Worm (Caenorhabditis elegans) whole organism, L4 larva: ENCODE results near the gene str-2.

Experiments used
- Y48G9A.11 ChIP-seq: fragments of 200-800 bp; sonication (Bioruptor generic); IDR thresholded peaks from 2 replicates; pipeline ENCODE4 v1.3.6; 2022; ENCODE audit warnings: missing genetic modification reagents, missing genetic modification characterization, missing compliant biosample characterization
- attf-4 ChIP-seq: sonication (generic microtip); optimal IDR thresholded peaks from 3 replicates; lab custom pipeline; 2017; ENCODE audit warnings: missing biosample characterization, missing genetic modification characterization
- daf-8 ChIP-seq: fragments of 200-800 bp; sonication (Bioruptor generic); IDR thresholded peaks from 2 replicates; pipeline ENCODE4 v1.3.6; 2022; ENCODE audit warnings: missing genetic modification characterization, missing compliant biosample characterization
- dpl-1 ChIP-seq: fragments of 150-350 bp; optimal IDR thresholded peaks from 2 replicates; lab custom pipeline; 2014; ENCODE audit warnings: missing biosample characterization, missing genetic modification reagents, missing genetic modification characterization
- jun-1 ChIP-seq: fragments of 150-350 bp; optimal IDR thresholded peaks from 2 replicates; lab custom pipeline; 2014; ENCODE audit warnings: missing biosample characterization, missing genetic modification reagents, missing genetic modification characterization
- nhr-237 ChIP-seq: sonication (generic microtip); optimal IDR thresholded peaks from 2 replicates; lab custom pipeline; 2017; ENCODE audit warnings: missing biosample characterization, missing genetic modification characterization
- pha-4 ChIP-seq, 2 experiments: fragments of 150-350 bp in 1 of 2; fragments of 200-800 bp in 1 of 2; sonication (Bioruptor generic) in 1 of 2; IDR thresholded peaks in 1 of 2; optimal IDR thresholded peaks in 1 of 2; 2 replicates each; pipeline versions ENCODE4 v1.3.6 to Lab custom; 2014 to 2022; ENCODE audit warnings: missing genetic modification characterization in 2 of 2, missing genetic modification reagents in 2 of 2, missing biosample characterization in 1 of 2, missing compliant biosample characterization in 1 of 2
- snpc-4 ChIP-seq: fragments of 150-350 bp; optimal IDR thresholded peaks from 2 replicates; lab custom pipeline; 2014; ENCODE audit warnings: missing biosample characterization, missing genetic modification characterization
- tag-97 ChIP-seq: fragments of 200-800 bp; sonication (Bioruptor generic); IDR thresholded peaks from 2 replicates; pipeline ENCODE4 v1.3.6; 2022; ENCODE audit warnings: missing genetic modification characterization, missing compliant biosample characterization
- unc-39 ChIP-seq: sonication (generic microtip); optimal IDR thresholded peaks from 2 replicates; lab custom pipeline; 2017; ENCODE audit warnings: missing biosample characterization, missing genetic modification characterization
- zfp-3 ChIP-seq: fragments of 200-800 bp; sonication (Bioruptor generic); conservative IDR thresholded peaks from 2 replicates; pipeline ENCODE4 v1.3.6; 2022; ENCODE audit warnings: missing genetic modification reagents, missing genetic modification characterization, missing compliant biosample characterization

ce11 chrV:9859863-9860262 is 35.8 kb upstream of the str-2 start, which contains the start of gene lsy-12:
- TF ChIP-seq unc-39 (tag; lab: Kevin White, UChicago) (no peak), pha-4 (GFP tag; IDR thresholded peaks at IDR 0.05; lab: Robert Waterston, UW) (no peak), pha-4 (tag; optimal IDR thresholded peaks at IDR 0.05; lab: Kevin White, UChicago) (no peak), nhr-237 (tag; lab: Kevin White, UChicago) (no peak), Y48G9A.11 (GFP tag; lab: Robert Waterston, UW) (no peak), zfp-3 (no peak), jun-1 (tag; lab: Kevin White, UChicago) (no peak), tag-97 (GFP tag; lab: Robert Waterston, UW) (no peak), dpl-1 (no peak), attf-4 (tag; lab: Kevin White, UChicago) (no peak), daf-8 (no peak), snpc-4 (no peak)
